Worm (Caenorhabditis elegans) whole organism, L3 larva: ENCODE data around the gene unc-16.

Experiments used
- R02D3.7 ChIP-seq: fragments of 150-350 bp; optimal IDR thresholded peaks from 2 replicates; lab custom pipeline; 2014; ENCODE audit warnings: missing biosample characterization, missing genetic modification characterization
- ceh-9 ChIP-seq: sonication (generic microtip); optimal IDR thresholded peaks from 2 replicates; lab custom pipeline; 2018; ENCODE audit warnings: missing biosample characterization, missing genetic modification characterization
- elt-3 ChIP-seq, 3 experiments: fragments of 150-350 bp in 1 of 3; sonication (generic microtip) in 2 of 3; optimal IDR thresholded peaks; 2 replicates in 2 of 3; 4 replicates in 1 of 3; lab custom pipeline; 2014 to 2017; ENCODE audit warnings: missing biosample characterization in 3 of 3, missing genetic modification characterization in 3 of 3
- fkh-10 ChIP-seq: sonication (generic microtip); optimal IDR thresholded peaks from 2 replicates; lab custom pipeline; 2017; ENCODE audit warnings: missing biosample characterization, missing genetic modification reagents, missing genetic modification characterization
- nhr-12 ChIP-seq: fragments of 150-350 bp; optimal IDR thresholded peaks from 2 replicates; lab custom pipeline; 2014; ENCODE audit warnings: missing biosample characterization, missing genetic modification characterization
- sea-2 ChIP-seq: fragments of 150-350 bp; sonication (generic microtip); optimal IDR thresholded peaks from 4 replicates; lab custom pipeline; 2014; ENCODE audit warnings: missing biosample characterization, missing genetic modification reagents, missing genetic modification characterization
- snpc-4 ChIP-seq: fragments of 150-350 bp; optimal IDR thresholded peaks from 2 replicates; lab custom pipeline; 2014; ENCODE audit warnings: missing biosample characterization, missing genetic modification characterization
- unc-62 ChIP-seq: fragments of 150-350 bp; sonication (generic microtip); optimal IDR thresholded peaks from 4 replicates; lab custom pipeline; 2014; ENCODE audit warnings: missing biosample characterization, missing genetic modification reagents, missing genetic modification characterization
- zag-1 ChIP-seq: fragments of 150-350 bp; optimal IDR thresholded peaks from 2 replicates; lab custom pipeline; 2014; ENCODE audit warnings: missing biosample characterization, missing genetic modification characterization
- ztf-11 ChIP-seq: fragments of 150-350 bp; optimal IDR thresholded peaks from 2 replicates; lab custom pipeline; 2014; ENCODE audit warnings: missing biosample characterization, missing genetic modification characterization
- ztf-4 ChIP-seq: fragments of 150-350 bp; optimal IDR thresholded peaks from 2 replicates; lab custom pipeline; 2014; ENCODE audit warnings: missing biosample characterization, missing genetic modification characterization

DNA sequence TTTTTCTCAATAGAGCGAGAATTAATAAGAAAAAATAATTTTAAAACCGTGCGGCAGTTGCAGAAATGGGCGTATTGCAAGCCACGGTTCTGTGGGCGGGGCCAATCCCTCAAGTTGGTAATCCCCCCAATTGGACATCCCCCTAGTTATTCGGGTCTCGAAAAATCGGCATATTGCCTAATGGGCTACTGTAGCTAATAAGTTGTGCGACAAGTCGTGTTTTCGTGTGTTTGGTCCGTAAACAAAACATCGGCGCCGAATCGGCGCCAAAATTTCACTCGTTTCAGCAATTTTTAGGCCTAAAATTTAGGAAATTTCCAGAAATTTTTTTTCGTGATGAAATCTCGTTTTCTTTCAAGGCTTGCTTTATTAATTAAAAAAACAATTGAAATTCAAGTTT is 41.7 kb upstream of the unc-16 start:
- no peak for TF ChIP-seq ceh-9 (tag; lab: Kevin White, UChicago)
- TF ChIP-seq sea-2 (GFP tag; lab: Kevin White, UChicago), result no peak
- no peak for TF ChIP-seq R02D3.7 (tag; lab: Kevin White, UChicago)
- TF ChIP-seq ztf-4, result no peak
- no peak for TF ChIP-seq ztf-11 (tag; lab: Kevin White, UChicago)
- TF ChIP-seq snpc-4 (tag; lab: Kevin White, UChicago), result no peak
- TF ChIP-seq fkh-10 (GFP tag; lab: Kevin White, UChicago), result no peak
- TF ChIP-seq zag-1, result no peak
- no peak for TF ChIP-seq nhr-12 (tag; lab: Kevin White, UChicago)
- no peak for TF ChIP-seq unc-62 (GFP tag; lab: Kevin White, UChicago)
- TF ChIP-seq elt-3 (tag; optimal IDR thresholded peaks at IDR 0.05; lab: Kevin White, UChicago), result no peak
